ENCODE assay signal across 3 fruit fly cellular contexts in the genomic region with DNA sequence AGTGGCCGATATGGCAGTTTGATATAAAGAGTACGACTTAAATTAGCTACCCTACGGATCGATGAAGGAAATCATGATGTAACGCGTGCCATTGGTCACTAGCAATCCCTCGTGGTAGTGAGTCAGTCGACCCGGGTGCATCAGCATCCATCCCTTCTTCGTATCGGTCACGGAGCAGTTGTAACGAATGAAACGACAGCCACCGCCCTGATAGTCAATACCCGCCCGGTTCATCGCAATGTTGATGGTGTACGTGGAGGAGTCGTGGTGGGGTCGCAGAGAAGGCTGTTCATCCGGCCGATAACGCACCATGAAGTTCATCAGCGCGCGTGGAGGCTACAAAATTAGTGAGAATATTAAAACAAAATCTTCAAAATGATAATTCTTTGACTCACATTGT.
TF ChIP-seq lines count a peak whose summit lies in the region.

No protein-coding gene starts in this region.

- no peak for TF ChIP-seq CTCF in whole organism, embryonic (GFP tag; optimal IDR thresholded peaks at IDR 0.05; lab: Kevin White, UChicago)

TF ChIP-seq in whole organism, embryonic, 481 proteins besides CTCF, POLR2A, EP300 and RAD21:
- TF ChIP-seq Awh (GFP tag; IDR thresholded peaks at IDR 0.05; lab: Robert Waterston, UW) (0 out of 2 replicates have a peak, but pooled peaks have one; percentile 20), CG6791 (GFP tag; IDR thresholded peaks at IDR 0.05; lab: Robert Waterston, UW; ENCODE audit: partially characterized antibody) (0 out of 3 replicates have a peak, but pooled peaks have one; percentile 34), knrl (GFP tag; IDR thresholded peaks at IDR 0.05; lab: Robert Waterston, UW; ENCODE audit: partially characterized antibody) (no peak), Med (GFP tag; lab: Kevin White, UChicago) (peak; percentile 30)
TF ChIP-seq in whole organism, embryonic: peak in this region for 3.

TF ChIP-seq in whole organism, prepupa, 60 proteins besides CTCF, POLR2A, EP300 and RAD21:
- TF ChIP-seq CG8119 (GFP tag; IDR thresholded peaks at IDR 0.05; lab: Robert Waterston, UW) (no peak), CG3032 (tag; optimal IDR thresholded peaks at IDR 0.05; lab: Kevin White, UChicago) (no peak), fkh (GFP tag; optimal IDR thresholded peaks at IDR 0.05; lab: Kevin White, UChicago) (no peak), CG6808 (GFP tag; optimal IDR thresholded peaks at IDR 0.05; lab: Kevin White, UChicago) (no peak), Sox14 (GFP tag; optimal IDR thresholded peaks at IDR 0.05; lab: Kevin White, UChicago) (no peak), Hr38 (GFP tag; optimal IDR thresholded peaks at IDR 0.05; lab: Kevin White, UChicago) (no peak), CG16779 (tag; optimal IDR thresholded peaks at IDR 0.05; lab: Kevin White, UChicago) (no peak), svp (GFP tag; lab: Kevin White, UChicago) (peak; percentile 52)
TF ChIP-seq in whole organism, prepupa: peak in this region for 1.

TF ChIP-seq in whole organism, pupa, 21 proteins besides CTCF, POLR2A, EP300 and RAD21:
- TF ChIP-seq EcR (GFP tag; optimal IDR thresholded peaks at IDR 0.05; lab: Kevin White, UChicago) (peak; percentile 67), CG8159 (tag; optimal IDR thresholded peaks at IDR 0.05; lab: Kevin White, UChicago) (no peak)
